Worm (Caenorhabditis elegans) whole organism, L4 larva: Measurements from ENCODE around the gene rsp-2.
A peak's percentile ranks its signal among the peaks of the same experiment; 100 is the strongest.

Experiments
- F10B5.3 ChIP-seq: sonication (generic microtip); optimal IDR thresholded peaks from 2 replicates; lab custom pipeline; 2016; ENCODE audit warnings: mild to moderate bottlenecking, missing genetic modification characterization, missing compliant biosample characterization
- F26F4.8 ChIP-seq: fragments of 200-800 bp; sonication (Bioruptor generic); conservative IDR thresholded peaks from 2 replicates; pipeline ENCODE4 v1.3.6; 2022; ENCODE audit warnings: missing genetic modification characterization, missing compliant biosample characterization
- T20F7.1 ChIP-seq: fragments of 200-800 bp; sonication (Bioruptor generic); optimal IDR thresholded peaks from 2 replicates; lab custom pipeline; 2018; ENCODE audit warnings: mild to moderate bottlenecking, missing genetic modification characterization, missing compliant biosample characterization
- T26A8.4 ChIP-seq: fragments of 200-800 bp; sonication (Bioruptor generic); IDR thresholded peaks from 2 replicates; pipeline ENCODE4 v1.3.6; 2022; ENCODE audit warnings: missing genetic modification characterization, missing compliant biosample characterization
- aha-1 ChIP-seq: fragments of 150-350 bp; peaks from one replicate; lab custom pipeline; 2014; ENCODE audit warnings: missing biosample characterization, missing genetic modification characterization
- ama-1 ChIP-seq: fragments of 150-350 bp; optimal IDR thresholded peaks from 2 replicates; lab custom pipeline; 2014; ENCODE audit warnings: inconsistent platforms, mixed read lengths
- ctbp-1 ChIP-seq: fragments of 200-800 bp; sonication (Bioruptor generic); IDR thresholded peaks from 2 replicates; pipeline ENCODE4 v1.3.6; 2022; ENCODE audit warnings: missing genetic modification reagents, missing genetic modification characterization, missing compliant biosample characterization
- daf-12 ChIP-seq: fragments of 150-350 bp; optimal IDR thresholded peaks from 2 replicates; lab custom pipeline; 2014; ENCODE audit warnings: missing biosample characterization, missing genetic modification reagents, missing genetic modification characterization
- daf-16 ChIP-seq, 3 experiments: sonication (generic microtip); optimal IDR thresholded peaks; 2 replicates each; lab custom pipeline; 2016 to 2017; ENCODE audit warnings: missing genetic modification characterization in 3 of 3, missing genetic modification reagents in 3 of 3, mild to moderate bottlenecking in 2 of 3, missing compliant biosample characterization in 2 of 3, missing biosample characterization in 1 of 3, moderate library complexity in 1 of 3
- daf-19 ChIP-seq: fragments of 200-800 bp; sonication (Bioruptor generic); conservative IDR thresholded peaks from 2 replicates; pipeline ENCODE4 v1.3.6; 2022; ENCODE audit warnings: missing genetic modification characterization, missing compliant biosample characterization
- dmd-6 ChIP-seq: fragments of 200-800 bp; sonication (Bioruptor generic); IDR thresholded peaks from 2 replicates; pipeline ENCODE4 v1.3.6; 2022; ENCODE audit warnings: missing genetic modification reagents, missing genetic modification characterization, missing compliant biosample characterization
- duxl-1 ChIP-seq: sonication (generic microtip); optimal IDR thresholded peaks from 2 replicates; lab custom pipeline; 2016; ENCODE audit warnings: mild to moderate bottlenecking, missing genetic modification characterization, moderate library complexity, missing compliant biosample characterization; ENCODE audit not compliant: poor library complexity
- egl-27 ChIP-seq: sonication (generic microtip); optimal IDR thresholded peaks from 3 replicates; lab custom pipeline; 2017; ENCODE audit warnings: missing biosample characterization, missing genetic modification reagents, missing genetic modification characterization
- egl-43 ChIP-seq: fragments of 200-800 bp; sonication (Bioruptor generic); IDR thresholded peaks from 2 replicates; pipeline ENCODE4 v1.3.6; 2022; ENCODE audit warnings: missing genetic modification reagents, missing genetic modification characterization, missing compliant biosample characterization
- fos-1 ChIP-seq: fragments of 150-350 bp; optimal IDR thresholded peaks from 2 replicates; lab custom pipeline; 2014; ENCODE audit warnings: missing biosample characterization, missing genetic modification characterization
- hmg-1.1 ChIP-seq: fragments of 200-800 bp; sonication (Bioruptor generic); IDR thresholded peaks from 2 replicates; pipeline ENCODE4 v1.3.6; 2022; ENCODE audit warnings: missing genetic modification reagents, missing genetic modification characterization, missing compliant biosample characterization
- lim-7 ChIP-seq: fragments of 200-800 bp; sonication (Bioruptor generic); IDR thresholded peaks from 2 replicates; pipeline ENCODE4 v1.3.6; 2022; ENCODE audit warnings: missing genetic modification characterization, missing compliant biosample characterization
- lin-15B ChIP-seq: fragments of 150-350 bp; sonication (generic microtip); optimal IDR thresholded peaks from 3 replicates; lab custom pipeline; 2014; ENCODE audit warnings: missing biosample characterization, missing genetic modification characterization
- lin-38 ChIP-seq: fragments of 200-800 bp; sonication (Bioruptor generic); IDR thresholded peaks from 2 replicates; pipeline ENCODE4 v1.3.6; 2022; ENCODE audit warnings: missing genetic modification reagents, missing genetic modification characterization, missing compliant biosample characterization
- lin-39 ChIP-seq: fragments of 150-350 bp; optimal IDR thresholded peaks from 2 replicates; lab custom pipeline; 2014; ENCODE audit warnings: missing biosample characterization, missing genetic modification reagents, missing genetic modification characterization
- madf-9 ChIP-seq: fragments of 200-800 bp; sonication (Bioruptor generic); conservative IDR thresholded peaks from 2 replicates; pipeline ENCODE4 v1.3.6; 2022; ENCODE audit warnings: missing genetic modification reagents, missing genetic modification characterization, missing compliant biosample characterization
- mdl-1 ChIP-seq, 2 experiments: fragments of 150-350 bp in 1 of 2; sonication (generic microtip) in 1 of 2; optimal IDR thresholded peaks; 2 replicates each; lab custom pipeline; 2014 to 2017; ENCODE audit warnings: missing biosample characterization in 2 of 2, missing genetic modification characterization in 2 of 2
- mdt-29 ChIP-seq: fragments of 200-800 bp; sonication (Bioruptor generic); IDR thresholded peaks from 2 replicates; pipeline ENCODE4 v1.3.6; 2022; ENCODE audit warnings: missing genetic modification reagents, missing genetic modification characterization, missing compliant biosample characterization
- mep-1 ChIP-seq: fragments of 150-350 bp; sonication (generic microtip); optimal IDR thresholded peaks from 3 replicates; lab custom pipeline; 2014; ENCODE audit warnings: missing biosample characterization, missing genetic modification characterization
- mes-2 ChIP-seq: sonication (generic microtip); optimal IDR thresholded peaks from 2 replicates; lab custom pipeline; 2016; ENCODE audit warnings: missing genotype, mild to moderate bottlenecking, missing genetic modification characterization, missing compliant biosample characterization; ENCODE audit not compliant: poor library complexity, severe bottlenecking
- mxl-3 ChIP-seq: fragments of 200-800 bp; sonication (Bioruptor generic); optimal IDR thresholded peaks from 2 replicates; lab custom pipeline; 2018; ENCODE audit warnings: mild to moderate bottlenecking, missing genetic modification characterization, missing compliant biosample characterization
- nhr-10 ChIP-seq: fragments of 150-350 bp; optimal IDR thresholded peaks from 2 replicates; lab custom pipeline; 2014; ENCODE audit warnings: missing biosample characterization, missing genetic modification characterization
- nhr-28 ChIP-seq: fragments of 150-350 bp; optimal IDR thresholded peaks from 2 replicates; lab custom pipeline; 2014; ENCODE audit warnings: missing biosample characterization, missing genetic modification characterization
- nhr-42 ChIP-seq: fragments of 200-800 bp; sonication (Bioruptor generic); IDR thresholded peaks from 2 replicates; pipeline ENCODE4 v1.3.6; 2022; ENCODE audit warnings: missing genetic modification characterization, missing compliant biosample characterization
- nhr-77 ChIP-seq: fragments of 150-350 bp; optimal IDR thresholded peaks from 2 replicates; lab custom pipeline; 2014; ENCODE audit warnings: missing biosample characterization, missing genetic modification characterization
- pha-4 ChIP-seq, 2 experiments: fragments of 150-350 bp in 1 of 2; fragments of 200-800 bp in 1 of 2; sonication (Bioruptor generic) in 1 of 2; IDR thresholded peaks in 1 of 2; optimal IDR thresholded peaks in 1 of 2; 2 replicates each; pipeline versions ENCODE4 v1.3.6 to Lab custom; 2014 to 2022; ENCODE audit warnings: missing genetic modification characterization in 2 of 2, missing genetic modification reagents in 2 of 2, missing biosample characterization in 1 of 2, missing compliant biosample characterization in 1 of 2
- php-3 ChIP-seq: fragments of 200-800 bp; sonication (Bioruptor generic); IDR thresholded peaks from 2 replicates; pipeline ENCODE4 v1.3.6; 2022; ENCODE audit warnings: missing genetic modification reagents, missing genetic modification characterization, missing compliant biosample characterization
- rbr-2 ChIP-seq: sonication (generic microtip); optimal IDR thresholded peaks from 2 replicates; lab custom pipeline; 2016; ENCODE audit warnings: missing genotype, missing genetic modification characterization, missing compliant biosample characterization
- saeg-2 ChIP-seq: fragments of 200-800 bp; sonication (Bioruptor generic); IDR thresholded peaks from 2 replicates; pipeline ENCODE4 v1.3.6; 2022; ENCODE audit warnings: missing genetic modification reagents, missing genetic modification characterization, missing compliant biosample characterization
- set-16 ChIP-seq: fragments of 200-800 bp; sonication (Bioruptor generic); IDR thresholded peaks from 2 replicates; pipeline ENCODE4 v1.3.6; 2022; ENCODE audit warnings: missing genetic modification reagents, missing genetic modification characterization, missing compliant biosample characterization
- skn-1 ChIP-seq: fragments of 150-350 bp; optimal IDR thresholded peaks from 2 replicates; lab custom pipeline; 2014; ENCODE audit warnings: missing biosample characterization, missing genetic modification characterization
- snpc-1.2 ChIP-seq: fragments of 200-800 bp; sonication (Bioruptor generic); IDR thresholded peaks from 2 replicates; pipeline ENCODE4 v1.3.6; 2022; ENCODE audit warnings: missing genetic modification reagents, missing genetic modification characterization, missing compliant biosample characterization
- snpc-4 ChIP-seq: fragments of 150-350 bp; optimal IDR thresholded peaks from 2 replicates; lab custom pipeline; 2014; ENCODE audit warnings: missing biosample characterization, missing genetic modification characterization
- vab-7 ChIP-seq: fragments of 200-800 bp; sonication (Bioruptor generic); IDR thresholded peaks from 2 replicates; pipeline ENCODE4 v1.3.6; 2022; ENCODE audit warnings: missing genetic modification reagents, missing genetic modification characterization, missing compliant biosample characterization
- zfp-2 ChIP-seq: sonication (generic microtip); optimal IDR thresholded peaks from 2 replicates; lab custom pipeline; 2016; ENCODE audit warnings: mild to moderate bottlenecking, missing genetic modification characterization, missing compliant biosample characterization
- zip-2 ChIP-seq: fragments of 150-350 bp; optimal IDR thresholded peaks from 2 replicates; lab custom pipeline; 2014; ENCODE audit warnings: missing biosample characterization, missing genetic modification characterization
- ztf-7 ChIP-seq: fragments of 150-350 bp; optimal IDR thresholded peaks from 2 replicates; lab custom pipeline; 2014; ENCODE audit warnings: missing biosample characterization, missing genetic modification characterization

Gene rsp-2

DNA sequence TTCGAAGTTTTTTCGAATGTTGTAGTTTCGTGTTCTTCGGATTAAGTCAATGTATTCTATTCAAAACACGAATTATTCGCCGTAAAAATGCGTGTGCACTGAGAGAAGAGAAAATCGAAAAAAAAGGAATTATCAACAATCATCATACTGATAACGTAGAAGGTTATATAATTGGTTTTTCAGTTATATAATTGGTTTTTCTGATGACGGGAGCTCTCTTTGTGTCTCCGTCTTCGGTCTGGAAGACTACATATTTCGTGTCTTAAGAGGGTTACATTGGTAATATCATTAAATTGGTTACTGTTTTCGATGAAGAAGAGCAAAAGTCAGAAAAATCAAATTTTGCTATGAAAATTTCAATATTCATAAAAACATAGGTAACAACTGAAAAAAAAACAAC lies 7.1 kb upstream of the rsp-2 start (continued):
- TF ChIP-seq set-16 (GFP tag; lab: Robert Waterston, UW), result no peak
- TF ChIP-seq, all 104 proteins: peak for 9

DNA sequence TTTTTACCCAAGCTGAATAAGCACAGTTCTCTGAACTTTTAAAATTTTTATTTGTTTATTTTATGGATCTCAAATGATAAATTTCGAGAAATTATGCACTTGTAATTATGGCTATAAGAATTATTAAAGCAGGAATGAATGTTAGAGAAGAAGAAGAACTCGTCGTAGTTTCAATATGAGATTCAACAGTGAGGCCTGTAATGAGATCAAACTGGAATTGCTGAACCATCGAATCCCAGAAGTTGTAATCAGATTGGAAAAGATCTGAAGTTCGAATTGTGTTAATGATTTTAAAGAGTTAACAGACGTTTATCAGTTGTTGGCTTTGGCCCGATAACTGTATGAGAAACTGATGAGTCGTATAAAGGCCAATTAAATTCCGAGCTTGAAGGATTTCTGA lies 3.0 kb upstream of the rsp-2 start:
- TF ChIP-seq lin-39 (tag; lab: Kevin White, UChicago), result no peak
- no peak for TF ChIP-seq lim-7 (GFP tag; lab: Robert Waterston, UW)
- peak; percentile 5 for TF ChIP-seq mep-1
- TF ChIP-seq egl-27 (tag; lab: Kevin White, UChicago), result no peak
- TF ChIP-seq mes-2 (tag; lab: Kevin White, UChicago), result peak; percentile 25
- no peak for TF ChIP-seq mdt-29 (GFP tag; lab: Robert Waterston, UW)
- TF ChIP-seq lin-15B (tag; lab: Kevin White, UChicago), result no peak
- TF ChIP-seq lin-38 (GFP tag; lab: Robert Waterston, UW), result peak; percentile 30
- no peak for TF ChIP-seq T26A8.4
- no peak for TF ChIP-seq zfp-2 (tag; lab: Kevin White, UChicago)
- no peak for TF ChIP-seq egl-43 (GFP tag; lab: Robert Waterston, UW)
- TF ChIP-seq, all 104 proteins: peak for 3

DNA sequence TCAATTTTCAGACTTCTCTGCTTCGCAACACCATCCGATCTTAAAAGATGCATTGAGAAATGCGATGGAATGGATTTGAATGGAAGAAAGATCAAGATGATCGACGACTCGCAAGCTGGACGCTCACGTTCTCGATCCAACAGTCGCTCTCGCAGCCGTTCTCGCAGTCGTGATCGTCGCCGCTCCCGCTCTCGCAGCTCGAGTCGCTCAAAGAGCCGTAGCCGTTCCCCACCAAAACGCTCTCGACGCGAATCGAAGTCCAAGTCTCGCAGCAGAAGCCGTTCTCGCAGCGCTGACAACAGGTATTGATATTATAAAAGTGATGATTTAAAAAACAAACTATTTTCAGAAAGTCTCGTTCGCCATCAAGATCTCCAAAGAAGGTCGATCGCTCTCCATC lies 2.4 kb upstream of the rsp-2 start:
- TF ChIP-seq lim-7 (GFP tag; lab: Robert Waterston, UW), result no peak
- peak; percentile 13 for TF ChIP-seq aha-1 (tag; lab: Kevin White, UChicago)
- no peak for TF ChIP-seq php-3 (GFP tag; lab: Robert Waterston, UW)
- peak; percentile 89 for TF ChIP-seq set-16 (GFP tag; lab: Robert Waterston, UW)
- no peak for TF ChIP-seq T20F7.1 (GFP tag; lab: Kevin White, UChicago)

DNA sequence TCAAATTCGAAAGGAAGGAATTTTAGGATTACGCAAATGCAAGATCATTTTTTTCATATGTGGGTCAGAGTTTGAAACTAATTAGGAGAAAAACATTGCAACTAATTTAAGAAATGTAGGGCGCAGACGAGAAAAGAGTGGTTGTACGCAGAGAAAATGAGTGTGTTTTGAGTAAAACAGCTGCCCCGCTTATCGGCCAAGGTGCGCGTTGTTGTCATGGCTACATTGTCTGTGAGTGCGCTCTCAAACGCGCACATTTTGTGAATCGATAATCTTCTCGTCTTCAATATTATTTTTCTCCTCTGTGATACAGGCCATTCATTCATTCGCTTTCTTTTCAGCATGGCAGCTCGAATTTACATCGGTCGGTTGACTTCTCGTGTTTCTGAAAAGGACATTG lies 884 bp upstream of the rsp-2 start:
- TF ChIP-seq dmd-6 (GFP tag; lab: Robert Waterston, UW) (peak; percentile 13; the same call in 1 of the 2 replicates), saeg-2 (no peak), hmg-1.1 (GFP tag; lab: Robert Waterston, UW) (0 out of 2 replicates have a peak, but pooled peaks have one; percentile 10)

DNA sequence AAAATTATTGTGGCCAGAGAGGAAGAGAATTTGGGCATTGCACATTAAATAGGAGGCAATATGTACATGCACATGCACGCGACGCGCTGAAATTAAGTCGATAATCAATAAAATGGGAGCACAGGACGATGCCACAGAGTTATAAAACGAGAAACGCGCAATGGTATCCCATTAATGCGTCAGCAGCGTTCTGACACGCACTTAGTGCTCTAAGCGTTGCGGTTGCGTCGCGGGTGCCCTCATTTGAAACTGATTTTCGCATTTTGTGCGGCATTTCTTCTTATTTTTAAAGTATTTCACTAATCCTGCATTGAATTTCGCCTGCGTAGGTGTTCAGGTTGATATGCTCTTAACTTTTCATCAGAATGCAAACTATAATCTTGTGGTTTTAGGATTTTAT lies 270 bp upstream of the rsp-2 start, which contains the start of gene rsp-1:
rsp-1 (plus strand) TSS at position 338 of the 400 bp plus-strand sequence.
- peak; percentile 90 for TF ChIP-seq T20F7.1 (GFP tag; lab: Kevin White, UChicago)
- peak; percentile 85 for TF ChIP-seq duxl-1 (tag; lab: Kevin White, UChicago)
- peak; percentile 89 for TF ChIP-seq nhr-42 (GFP tag; lab: Robert Waterston, UW)
- peak; percentile 78 for TF ChIP-seq mxl-3
- no peak for TF ChIP-seq skn-1
- peak in 1 of 2 experiments; percentile 76 for TF ChIP-seq mdl-1 (tag; optimal IDR thresholded peaks at IDR 0.05; lab: Kevin White, UChicago)
- TF ChIP-seq egl-43 (GFP tag; lab: Robert Waterston, UW), result peak; percentile 73; the same call in 1 of the 2 replicates
- TF ChIP-seq ztf-7 (tag; lab: Kevin White, UChicago), result peak; percentile 23
- peak; percentile 35 for TF ChIP-seq ama-1
- TF ChIP-seq rbr-2, result peak; percentile 94
- no peak for TF ChIP-seq nhr-10
- TF ChIP-seq snpc-1.2 (GFP tag; lab: Robert Waterston, UW), result peak; percentile 53; the same call in 1 of the 2 replicates
- peak; percentile 75; the same call in 1 of the 2 replicates for TF ChIP-seq madf-9 (GFP tag; lab: Robert Waterston, UW)
- peak; percentile 15 to 28 for TF ChIP-seq daf-16 (GFP tag; optimal IDR thresholded peaks at IDR 0.05; lab: Kevin White, UChicago)
- TF ChIP-seq daf-16 (tag; optimal IDR thresholded peaks at IDR 0.05; lab: Kevin White, UChicago), result peak; percentile 65
- no peak for TF ChIP-seq lin-39 (tag; lab: Kevin White, UChicago)
- peak; percentile 46; the same call in 1 of the 2 replicates for TF ChIP-seq pha-4 (GFP tag; IDR thresholded peaks at IDR 0.05; lab: Robert Waterston, UW)
- peak; percentile 33 for TF ChIP-seq pha-4 (tag; optimal IDR thresholded peaks at IDR 0.05; lab: Kevin White, UChicago)
- TF ChIP-seq nhr-28 (tag; lab: Kevin White, UChicago), result peak; percentile 79
- TF ChIP-seq zip-2, result peak; percentile 55
- peak; percentile 76 for TF ChIP-seq php-3 (GFP tag; lab: Robert Waterston, UW)
- peak; percentile 61; the same call in 1 of the 2 replicates for TF ChIP-seq ctbp-1
- TF ChIP-seq fos-1 (tag; lab: Kevin White, UChicago), result no peak
- peak; percentile 41 for TF ChIP-seq F10B5.3 (tag; lab: Kevin White, UChicago)
- peak; percentile 46; the same call in 1 of the 2 replicates for TF ChIP-seq vab-7 (GFP tag; lab: Robert Waterston, UW)
- TF ChIP-seq snpc-4 (tag; lab: Kevin White, UChicago), result no peak
- no peak for TF ChIP-seq daf-12 (tag; lab: Kevin White, UChicago)
- TF ChIP-seq F26F4.8 (GFP tag; lab: Robert Waterston, UW), result no peak
- TF ChIP-seq daf-19 (GFP tag; lab: Robert Waterston, UW), result peak; percentile 81
- peak; percentile 92 for TF ChIP-seq nhr-77 (tag; lab: Kevin White, UChicago)
